Worm (Caenorhabditis elegans): ENCODE measurements around the gene elc-2.
A peak's percentile ranks its signal among the peaks of the same experiment; 100 is the strongest.

The elc-2 gene

DNA sequence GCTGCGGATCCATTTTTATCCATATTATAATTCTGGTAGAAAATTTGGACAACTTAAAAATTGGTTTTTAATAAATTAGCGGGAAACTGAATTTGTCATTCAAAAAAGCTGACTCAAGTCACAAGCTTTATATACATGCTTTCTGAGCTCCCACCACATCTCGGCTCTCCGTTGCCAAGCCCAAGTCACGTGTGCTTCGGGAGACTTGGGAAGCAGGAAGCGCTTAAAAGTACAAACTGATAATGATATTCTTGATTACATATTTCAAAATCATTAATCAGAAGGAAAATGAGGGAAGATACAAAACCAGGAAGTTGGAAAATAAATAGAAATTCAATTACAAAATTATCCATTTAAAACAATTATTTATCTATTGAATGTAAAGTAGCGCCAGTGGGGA is at the start of gene elc-2:
Gene elc-2 (minus strand): TSS at position 101 of the 400 bp plus-strand sequence.
- TF ChIP-seq cog-1 (tag; optimal IDR thresholded peaks at IDR 0.05) = no peak
- no peak for TF ChIP-seq T22C8.4 (GFP tag; IDR thresholded peaks at IDR 0.05)
- TF ChIP-seq med-1 (GFP tag; optimal IDR thresholded peaks at IDR 0.05; ENCODE audit: insufficient read depth) = no peak
- TF ChIP-seq ref-1 (GFP tag; conservative IDR thresholded peaks at IDR 0.05) = no peak
- no peak for TF ChIP-seq ztf-29 (GFP tag; IDR thresholded peaks at IDR 0.05)
- TF ChIP-seq ztf-23 (GFP tag; IDR thresholded peaks at IDR 0.05) = no peak

- TF ChIP-seq ref-1 (GFP tag; conservative IDR thresholded peaks at IDR 0.05) (no peak), cog-1 (tag; optimal IDR thresholded peaks at IDR 0.05) (no peak), klf-2 (GFP tag; conservative IDR thresholded peaks at IDR 0.05) (no peak), T22C8.4 (GFP tag; IDR thresholded peaks at IDR 0.05) (no peak), flt-1 (GFP tag; IDR thresholded peaks at IDR 0.05) (no peak), ztf-23 (GFP tag; IDR thresholded peaks at IDR 0.05) (no peak), tab-1 (GFP tag; IDR thresholded peaks at IDR 0.05) (no peak), med-1 (GFP tag; optimal IDR thresholded peaks at IDR 0.05; ENCODE audit: insufficient read depth) (no peak), ztf-29 (GFP tag; IDR thresholded peaks at IDR 0.05) (no peak)
Observed at ce11 chrX:1826166-1826565, 48.3 kb upstream of the elc-2 start, which contains the start of gene C14E2.1. Gene C14E2.1 (plus strand): TSS chrX:1826466.

DNA sequence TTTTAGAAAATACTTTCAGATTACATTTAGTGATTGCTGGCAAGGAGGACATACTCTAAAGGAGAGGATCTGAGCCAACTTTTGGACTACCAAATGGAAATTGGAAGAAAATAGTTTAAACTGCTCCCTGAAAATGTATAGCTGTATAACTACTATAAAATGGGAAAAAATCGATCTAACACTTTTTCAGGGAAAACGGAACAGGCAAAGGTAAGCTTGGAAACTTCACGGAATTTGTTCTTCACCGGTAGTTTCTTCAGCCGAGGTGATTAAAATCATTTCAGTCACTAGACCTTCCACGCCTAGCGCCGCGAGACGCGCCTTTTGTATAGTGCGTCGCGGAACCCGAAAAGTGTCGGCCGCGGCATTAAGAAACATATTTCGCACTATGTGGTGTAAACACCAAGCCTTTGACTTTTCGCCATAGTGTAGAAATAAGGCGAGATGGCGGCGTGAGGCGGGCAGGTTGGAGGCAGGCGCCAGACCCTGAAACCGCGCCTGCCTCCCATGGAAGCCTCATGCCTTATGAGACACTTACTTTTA is 47.5 kb upstream of the elc-2 start, which contains the start of gene C14E2.5:
Gene C14E2.5 (minus strand): TSS at position 51 of the 543 bp plus-strand sequence.
- TF ChIP-seq ztf-23 (GFP tag; IDR thresholded peaks at IDR 0.05) (no peak), T22C8.4 (GFP tag; IDR thresholded peaks at IDR 0.05) (no peak), klf-2 (GFP tag; conservative IDR thresholded peaks at IDR 0.05) (no peak), med-1 (GFP tag; optimal IDR thresholded peaks at IDR 0.05; ENCODE audit: insufficient read depth) (no peak), flt-1 (GFP tag; IDR thresholded peaks at IDR 0.05) (no peak), tab-1 (GFP tag; IDR thresholded peaks at IDR 0.05) (no peak), ref-1 (GFP tag; conservative IDR thresholded peaks at IDR 0.05) (no peak), cog-1 (tag; optimal IDR thresholded peaks at IDR 0.05) (no peak), ztf-29 (GFP tag; IDR thresholded peaks at IDR 0.05) (no peak)

DNA sequence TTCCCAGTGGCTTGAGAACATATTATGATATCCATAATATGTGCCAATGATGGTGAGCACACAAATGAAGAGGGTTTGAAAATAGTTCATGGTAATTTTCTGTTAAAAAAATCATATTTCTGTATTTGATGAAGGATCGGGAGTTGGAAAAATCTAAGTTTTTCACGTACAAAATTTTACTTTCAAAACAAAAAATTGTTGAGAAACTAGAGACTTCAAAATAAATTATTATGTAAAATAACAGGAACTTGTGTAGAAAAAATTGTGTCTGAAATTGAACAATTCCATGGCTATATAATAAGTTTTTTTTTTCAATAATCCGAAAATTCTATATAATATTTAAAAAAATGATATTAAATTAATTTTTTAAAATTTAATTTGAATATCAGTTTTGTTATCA is 43.3 kb upstream of the elc-2 start, which contains the start of gene C14E2.4:
Gene C14E2.4 (minus strand): TSS at position 101 of the 400 bp plus-strand sequence.
- no peak for TF ChIP-seq klf-2 (GFP tag; conservative IDR thresholded peaks at IDR 0.05)
- TF ChIP-seq ztf-23 (GFP tag; IDR thresholded peaks at IDR 0.05) = no peak
- no peak for TF ChIP-seq T22C8.4 (GFP tag; IDR thresholded peaks at IDR 0.05)
- TF ChIP-seq ztf-29 (GFP tag; IDR thresholded peaks at IDR 0.05) = no peak
- TF ChIP-seq ref-1 (GFP tag; conservative IDR thresholded peaks at IDR 0.05) = no peak
- TF ChIP-seq med-1 (GFP tag; optimal IDR thresholded peaks at IDR 0.05; ENCODE audit: insufficient read depth) = no peak
- no peak for TF ChIP-seq cog-1 (tag; optimal IDR thresholded peaks at IDR 0.05)
- no peak for TF ChIP-seq flt-1 (GFP tag; IDR thresholded peaks at IDR 0.05)
- TF ChIP-seq tab-1 (GFP tag; IDR thresholded peaks at IDR 0.05) = no peak

DNA sequence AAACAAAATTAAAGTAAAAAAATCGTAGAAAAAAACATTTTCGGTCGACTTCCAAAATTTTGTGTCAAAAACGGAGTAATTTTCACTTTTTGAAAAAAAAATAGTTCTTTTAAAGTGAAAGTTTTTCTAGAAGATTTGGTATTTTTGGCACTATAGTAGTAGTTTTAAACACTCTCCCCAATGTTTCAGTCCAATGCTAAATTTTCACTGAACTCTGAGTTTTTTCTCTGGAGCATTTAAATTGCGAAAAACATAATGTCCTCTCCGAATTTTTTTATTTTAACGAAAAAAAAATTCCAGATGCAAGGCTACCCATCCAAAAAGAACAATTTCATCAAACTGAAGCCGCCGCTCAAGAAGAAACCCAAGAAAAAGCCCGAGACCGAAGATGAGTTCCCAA is 38.2 kb upstream of the elc-2 start, which contains the start of gene C14E2.7:
Gene C14E2.7 (plus strand): TSS at position 301 of the 400 bp plus-strand sequence.
- TF ChIP-seq T22C8.4 (GFP tag; IDR thresholded peaks at IDR 0.05) = no peak

ce11 chrX:1811436-1811835 is 33.5 kb upstream of the elc-2 start, which contains the start of gene C14E2.3:
Gene C14E2.3 (minus strand): TSS chrX:1811536.
- TF ChIP-seq tab-1 (GFP tag; IDR thresholded peaks at IDR 0.05) (no peak), flt-1 (GFP tag; IDR thresholded peaks at IDR 0.05) (no peak), ztf-23 (GFP tag; IDR thresholded peaks at IDR 0.05) (no peak), med-1 (GFP tag; optimal IDR thresholded peaks at IDR 0.05; ENCODE audit: insufficient read depth) (no peak), T22C8.4 (GFP tag; IDR thresholded peaks at IDR 0.05) (no peak), ref-1 (GFP tag; conservative IDR thresholded peaks at IDR 0.05) (no peak), klf-2 (GFP tag; conservative IDR thresholded peaks at IDR 0.05) (no peak), ztf-29 (GFP tag; IDR thresholded peaks at IDR 0.05) (no peak), cog-1 (tag; optimal IDR thresholded peaks at IDR 0.05) (no peak)

DNA sequence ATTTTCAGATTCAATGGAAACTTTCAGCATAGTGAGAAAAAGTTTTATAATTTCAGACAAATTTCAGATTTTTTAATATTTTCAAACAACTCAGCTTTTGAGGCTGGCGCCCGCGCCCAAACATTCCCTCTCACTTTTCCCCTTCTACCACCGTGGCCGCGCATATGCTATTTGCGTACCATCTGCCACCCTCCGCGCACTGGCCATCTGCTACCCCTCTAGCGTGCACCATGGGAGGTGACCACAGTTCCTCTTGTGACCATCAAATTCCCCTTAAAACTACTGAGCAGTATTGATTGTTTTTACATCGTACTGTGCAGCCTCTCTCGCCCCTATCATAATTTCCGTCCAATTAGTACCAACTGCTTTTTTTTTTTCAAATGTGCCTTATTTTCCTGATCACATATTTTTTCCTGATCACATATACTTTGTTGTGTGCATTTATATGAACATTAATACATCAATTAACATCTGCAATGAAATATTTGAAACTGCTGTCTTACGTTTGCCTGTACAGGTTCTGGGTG is 23.2 kb upstream of the elc-2 start, which contains the start of gene C14E2.11:
Gene C14E2.11 (plus strand): TSS at position 477 of the 527 bp plus-strand sequence.
- TF ChIP-seq T22C8.4 (GFP tag; IDR thresholded peaks at IDR 0.05) = no peak
- TF ChIP-seq cog-1 (tag; optimal IDR thresholded peaks at IDR 0.05) = no peak
- no peak for TF ChIP-seq flt-1 (GFP tag; IDR thresholded peaks at IDR 0.05)

DNA sequence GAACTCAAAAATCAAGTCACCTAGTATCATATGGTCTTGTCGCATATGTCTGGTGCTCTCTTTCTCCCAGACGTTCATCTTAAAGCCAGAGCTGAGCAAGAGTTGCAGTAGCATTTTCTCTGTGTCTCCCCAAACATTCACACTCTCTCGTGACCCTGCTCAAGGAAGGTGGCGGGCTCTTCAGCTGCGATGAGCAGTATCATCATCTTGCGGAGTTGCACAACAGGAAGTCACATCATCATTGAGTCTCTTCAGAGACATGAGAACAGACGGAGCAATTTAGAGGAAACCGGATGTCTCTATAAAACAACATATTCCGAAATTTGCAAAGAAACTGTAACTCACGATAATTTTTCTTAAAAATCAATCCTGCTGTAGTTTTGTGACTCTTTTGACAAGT is 20.7 kb upstream of the elc-2 start:
- TF ChIP-seq flt-1 (GFP tag; IDR thresholded peaks at IDR 0.05) = no peak
- TF ChIP-seq T22C8.4 (GFP tag; IDR thresholded peaks at IDR 0.05) = no peak
- TF ChIP-seq ref-1 (GFP tag; conservative IDR thresholded peaks at IDR 0.05) = no peak
- no peak for TF ChIP-seq cog-1 (tag; optimal IDR thresholded peaks at IDR 0.05)
- TF ChIP-seq ztf-23 (GFP tag; IDR thresholded peaks at IDR 0.05) = no peak
- TF ChIP-seq med-1 (GFP tag; optimal IDR thresholded peaks at IDR 0.05; ENCODE audit: insufficient read depth) = no peak
- TF ChIP-seq tab-1 (GFP tag; IDR thresholded peaks at IDR 0.05) = no peak
- TF ChIP-seq ztf-29 (GFP tag; IDR thresholded peaks at IDR 0.05) = no peak
- TF ChIP-seq klf-2 (GFP tag; conservative IDR thresholded peaks at IDR 0.05) = no peak

ce11 chrX:1796067-1796466 is 18.2 kb upstream of the elc-2 start:
- TF ChIP-seq flt-1 (GFP tag; IDR thresholded peaks at IDR 0.05) (no peak), tab-1 (GFP tag; IDR thresholded peaks at IDR 0.05) (no peak), klf-2 (GFP tag; conservative IDR thresholded peaks at IDR 0.05) (no peak), T22C8.4 (GFP tag; IDR thresholded peaks at IDR 0.05) (no peak), ztf-23 (GFP tag; IDR thresholded peaks at IDR 0.05) (no peak), med-1 (GFP tag; optimal IDR thresholded peaks at IDR 0.05; ENCODE audit: insufficient read depth) (no peak), cog-1 (tag; optimal IDR thresholded peaks at IDR 0.05) (no peak), ztf-29 (GFP tag; IDR thresholded peaks at IDR 0.05) (no peak), ref-1 (GFP tag; conservative IDR thresholded peaks at IDR 0.05) (no peak)

- TF ChIP-seq flt-1 (GFP tag; IDR thresholded peaks at IDR 0.05) (0 out of 2 replicates have a peak, but pooled peaks have one; percentile 41), tab-1 (GFP tag; IDR thresholded peaks at IDR 0.05) (no peak)
Observed at ce11 chrX:1791095-1791494, 13.2 kb upstream of the elc-2 start.
